Worm (Caenorhabditis elegans) whole organism, L2 larva: Measurements from ENCODE around the gene gln-5.

Source experiments
- R02D3.7 ChIP-seq: fragments of 150-350 bp; optimal IDR thresholded peaks from 2 replicates; lab custom pipeline; 2014; ENCODE audit warnings: missing biosample characterization, missing genetic modification characterization
- alr-1 ChIP-seq: fragments of 150-350 bp; optimal IDR thresholded peaks from 2 replicates; lab custom pipeline; 2014; ENCODE audit warnings: missing biosample characterization, missing genetic modification characterization
- ama-1 ChIP-seq: fragments of 150-350 bp; optimal IDR thresholded peaks from 2 replicates; lab custom pipeline; 2018; ENCODE audit warnings: inconsistent platforms
- blmp-1 ChIP-seq: sonication (generic microtip); optimal IDR thresholded peaks from 2 replicates; lab custom pipeline; 2017; ENCODE audit warnings: missing genetic modification characterization, mild to moderate bottlenecking, missing compliant biosample characterization, antibody characterized with exemption, moderate library complexity; ENCODE audit not compliant: insufficient read depth
- ceh-16 ChIP-seq: fragments of 150-350 bp; optimal IDR thresholded peaks from 2 replicates; lab custom pipeline; 2014; ENCODE audit warnings: missing biosample characterization, missing genetic modification characterization
- ceh-82 ChIP-seq: fragments of 150-350 bp; optimal IDR thresholded peaks from 2 replicates; lab custom pipeline; 2014; ENCODE audit warnings: missing biosample characterization, missing genetic modification characterization
- dmd-4 ChIP-seq: sonication (generic microtip); optimal IDR thresholded peaks from 2 replicates; lab custom pipeline; 2017; ENCODE audit warnings: missing biosample characterization, missing genetic modification characterization
- egl-27 ChIP-seq: sonication (generic microtip); optimal IDR thresholded peaks from 3 replicates; lab custom pipeline; 2017; ENCODE audit warnings: missing biosample characterization, missing genetic modification reagents, missing genetic modification characterization
- elt-1 ChIP-seq: fragments of 150-350 bp; optimal IDR thresholded peaks from 2 replicates; lab custom pipeline; 2014; ENCODE audit warnings: missing biosample characterization, missing genetic modification characterization
- elt-3 ChIP-seq: sonication (generic microtip); optimal IDR thresholded peaks from 2 replicates; lab custom pipeline; 2017; ENCODE audit warnings: missing biosample characterization, missing genetic modification characterization
- fos-1 ChIP-seq: fragments of 150-350 bp; optimal IDR thresholded peaks from 2 replicates; lab custom pipeline; 2014; ENCODE audit warnings: missing biosample characterization, missing genetic modification characterization
- gmeb-1 ChIP-seq: fragments of 150-350 bp; optimal IDR thresholded peaks from 2 replicates; lab custom pipeline; 2014; ENCODE audit warnings: missing biosample characterization, missing genetic modification characterization
- lin-13 ChIP-seq: fragments of 150-350 bp; optimal IDR thresholded peaks from 2 replicates; lab custom pipeline; 2014; ENCODE audit warnings: missing biosample characterization, missing genetic modification reagents, missing genetic modification characterization
- lin-39 ChIP-seq: fragments of 150-350 bp; optimal IDR thresholded peaks from 2 replicates; lab custom pipeline; 2014; ENCODE audit warnings: missing biosample characterization, missing genetic modification reagents, missing genetic modification characterization
- lsy-2 ChIP-seq, 2 experiments: fragments of 150-350 bp in 1 of 2; sonication (generic microtip) in 1 of 2; optimal IDR thresholded peaks; 2 replicates each; lab custom pipeline; 2014 to 2017; ENCODE audit warnings: missing biosample characterization in 2 of 2, missing genetic modification characterization in 2 of 2
- mdl-1 ChIP-seq, 2 experiments: fragments of 150-350 bp in 1 of 2; sonication (generic microtip) in 1 of 2; optimal IDR thresholded peaks; 2 replicates each; lab custom pipeline; 2017; ENCODE audit warnings: missing biosample characterization in 2 of 2, missing genetic modification characterization in 2 of 2
- nhr-12 ChIP-seq: fragments of 150-350 bp; optimal IDR thresholded peaks from 2 replicates; lab custom pipeline; 2014; ENCODE audit warnings: missing biosample characterization, missing genetic modification characterization
- nhr-21 ChIP-seq: fragments of 150-350 bp; optimal IDR thresholded peaks from 2 replicates; lab custom pipeline; 2014; ENCODE audit warnings: missing biosample characterization, missing genetic modification characterization
- nhr-23 ChIP-seq: fragments of 150-350 bp; optimal IDR thresholded peaks from 2 replicates; lab custom pipeline; 2014; ENCODE audit warnings: missing biosample characterization, missing genetic modification reagents, missing genetic modification characterization
- nhr-237 ChIP-seq: fragments of 150-350 bp; optimal IDR thresholded peaks from 2 replicates; lab custom pipeline; 2014; ENCODE audit warnings: missing biosample characterization, missing genetic modification characterization
- nhr-25 ChIP-seq: fragments of 150-350 bp; sonication (generic microtip); optimal IDR thresholded peaks from 3 replicates; lab custom pipeline; 2014; ENCODE audit warnings: missing biosample characterization, missing genetic modification characterization
- nhr-6 ChIP-seq: fragments of 150-350 bp; optimal IDR thresholded peaks from 2 replicates; lab custom pipeline; 2014; ENCODE audit warnings: missing biosample characterization, missing genetic modification characterization
- nhr-77 ChIP-seq: fragments of 150-350 bp; optimal IDR thresholded peaks from 2 replicates; lab custom pipeline; 2014; ENCODE audit warnings: missing biosample characterization, missing genetic modification characterization
- peb-1 ChIP-seq: fragments of 150-350 bp; optimal IDR thresholded peaks from 2 replicates; lab custom pipeline; 2014; ENCODE audit warnings: missing biosample characterization, missing genetic modification characterization
- sem-4 ChIP-seq: fragments of 150-350 bp; optimal IDR thresholded peaks from 2 replicates; lab custom pipeline; 2014; ENCODE audit warnings: missing biosample characterization, missing genetic modification reagents, missing genetic modification characterization
- skn-1 ChIP-seq: sonication (generic microtip); optimal IDR thresholded peaks from 2 replicates; lab custom pipeline; 2017; ENCODE audit warnings: missing biosample characterization, missing genetic modification characterization
- sma-3 ChIP-seq: sonication (generic microtip); optimal IDR thresholded peaks from 2 replicates; lab custom pipeline; 2016; ENCODE audit warnings: missing genetic modification reagents, missing genetic modification characterization, missing compliant biosample characterization
- sma-9 ChIP-seq, 2 experiments: fragments of 150-350 bp in 1 of 2; sonication (generic microtip) in 1 of 2; optimal IDR thresholded peaks; 2 replicates each; lab custom pipeline; 2014 to 2016; ENCODE audit warnings: missing genetic modification characterization in 2 of 2, mild to moderate bottlenecking in 1 of 2, missing biosample characterization in 1 of 2, missing compliant biosample characterization in 1 of 2, missing genetic modification reagents in 1 of 2, moderate library complexity in 1 of 2
- snpc-4 ChIP-seq: fragments of 150-350 bp; optimal IDR thresholded peaks from 2 replicates; lab custom pipeline; 2014; ENCODE audit warnings: missing biosample characterization, missing genetic modification characterization
- unc-55 ChIP-seq: fragments of 150-350 bp; sonication (generic microtip); optimal IDR thresholded peaks from 3 replicates; lab custom pipeline; 2014; ENCODE audit warnings: missing biosample characterization, missing genetic modification reagents, missing genetic modification characterization
- zag-1 ChIP-seq: fragments of 150-350 bp; optimal IDR thresholded peaks from 2 replicates; lab custom pipeline; 2014; ENCODE audit warnings: missing biosample characterization, missing genetic modification characterization
- ztf-1 ChIP-seq: fragments of 200-800 bp; sonication (Bioruptor generic); conservative IDR thresholded peaks from 2 replicates; pipeline ENCODE4 v1.3.6; 2022; ENCODE audit warnings: missing genetic modification characterization, missing compliant biosample characterization
- ztf-11 ChIP-seq: sonication (generic microtip); optimal IDR thresholded peaks from 2 replicates; lab custom pipeline; 2017; ENCODE audit warnings: missing biosample characterization, missing genetic modification characterization
- ztf-4 ChIP-seq: fragments of 150-350 bp; optimal IDR thresholded peaks from 2 replicates; lab custom pipeline; 2014; ENCODE audit warnings: missing biosample characterization, missing genetic modification characterization

The gln-5 gene

DNA sequence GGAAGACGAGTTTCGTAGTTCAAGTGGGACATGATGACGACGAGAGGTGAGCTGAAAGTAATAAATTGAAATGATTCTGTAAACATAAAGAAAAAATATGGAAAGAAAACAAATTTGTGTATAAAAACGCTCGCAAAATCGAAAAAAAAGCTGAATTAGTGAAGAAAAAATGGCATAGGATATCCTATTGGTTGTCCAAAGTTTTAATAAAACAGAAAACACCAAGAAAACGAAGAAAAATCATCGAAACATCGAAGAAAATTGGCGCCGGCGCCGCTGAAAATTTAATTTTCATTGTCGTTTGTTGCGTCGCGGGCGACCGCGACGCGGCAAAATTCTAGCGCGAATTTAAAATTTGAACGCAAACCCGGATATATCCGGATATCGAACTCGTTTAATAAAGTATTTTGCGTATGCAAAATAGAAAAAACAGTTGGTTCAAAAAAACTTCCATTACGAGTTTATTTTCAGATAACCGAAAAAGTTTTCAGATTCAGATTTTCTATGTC, at the start of gene gln-5:
TSS of gene gln-5 (minus strand) at position 51 of the 509 bp plus-strand sequence.
- TF ChIP-seq blmp-1 (tag; lab: Kevin White, UChicago) (no peak), lsy-2 (tag; optimal IDR thresholded peaks at IDR 0.05; lab: Kevin White, UChicago) (no peak), nhr-6 (tag; lab: Kevin White, UChicago) (no peak), ztf-4 (tag; lab: Kevin White, UChicago) (no peak), ceh-82 (tag; lab: Kevin White, UChicago) (no peak), peb-1 (tag; lab: Kevin White, UChicago) (no peak), sem-4 (tag; lab: Kevin White, UChicago) (no peak)
- TF ChIP-seq, all 48 proteins: peak for 0

DNA sequence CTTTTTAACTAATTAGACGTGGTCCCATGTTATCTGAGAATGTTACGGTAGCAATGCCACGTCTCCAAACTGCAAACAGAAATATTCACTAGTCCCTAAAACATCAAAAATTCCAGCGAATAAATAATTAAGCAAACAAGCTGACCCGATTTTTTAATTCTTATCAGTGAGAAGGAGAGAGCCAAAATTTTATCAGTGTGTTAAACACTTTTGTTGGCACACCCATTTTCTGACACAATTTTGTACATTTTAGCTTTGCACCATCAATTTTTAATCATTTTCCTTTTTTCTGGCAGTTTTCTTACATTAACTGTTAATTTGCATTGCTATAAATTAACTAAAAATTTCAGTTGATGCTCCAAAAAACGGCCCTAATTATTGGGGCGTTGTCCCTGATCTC, 47.0 kb upstream of the gln-5 start, which contains the start of gene C49C3.4:
TSS of gene C49C3.4 (plus strand) at position 351 of the 400 bp plus-strand sequence.
- TF ChIP-seq fos-1 (tag; lab: Kevin White, UChicago) (peak; percentile 76), nhr-237 (no peak), zag-1 (tag; lab: Kevin White, UChicago) (no peak)

DNA sequence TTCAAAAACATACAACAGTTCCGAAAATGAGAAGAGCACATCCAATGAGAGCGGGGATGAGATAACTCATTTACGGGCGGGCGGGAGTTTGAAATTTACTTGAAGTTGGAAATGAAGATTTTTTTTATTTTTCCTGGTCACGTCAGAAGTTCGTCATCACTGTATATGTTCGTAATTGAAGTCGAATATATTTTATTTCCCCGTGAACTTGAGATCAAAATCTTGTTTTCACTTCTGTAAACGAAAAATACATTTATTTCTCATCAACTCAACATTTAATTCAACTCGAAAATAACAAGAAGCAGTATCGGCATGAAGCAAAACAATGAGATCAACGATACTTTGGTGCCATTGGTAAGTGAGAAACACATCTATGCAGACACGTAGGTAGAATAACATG, 42.9 kb upstream of the gln-5 start, which contains the start of gene C49C3.20:
TSS of gene C49C3.20 (minus strand) at position 101 of the 400 bp plus-strand sequence.
- TF ChIP-seq lin-13 (GFP tag; lab: Kevin White, UChicago) (no peak), sma-9 (GFP tag; optimal IDR thresholded peaks at IDR 0.05; lab: Kevin White, UChicago) (no peak), sma-9 (tag; optimal IDR thresholded peaks at IDR 0.05; lab: Kevin White, UChicago) (no peak), peb-1 (tag; lab: Kevin White, UChicago) (no peak), mdl-1 (tag; optimal IDR thresholded peaks at IDR 0.05; lab: Kevin White, UChicago) (no peak), nhr-21 (no peak), nhr-77 (tag; lab: Kevin White, UChicago) (no peak), R02D3.7 (tag; lab: Kevin White, UChicago) (no peak), sem-4 (tag; lab: Kevin White, UChicago) (no peak), ceh-82 (tag; lab: Kevin White, UChicago) (no peak), ceh-16 (tag; lab: Kevin White, UChicago) (no peak), ama-1 (lab: Kevin White, UChicago) (no peak), elt-3 (tag; lab: Kevin White, UChicago) (no peak), egl-27 (tag; lab: Kevin White, UChicago) (no peak), blmp-1 (tag; lab: Kevin White, UChicago) (no peak), ztf-4 (tag; lab: Kevin White, UChicago) (no peak), elt-1 (no peak), sma-3 (no peak), skn-1 (tag; lab: Kevin White, UChicago) (no peak)

DNA sequence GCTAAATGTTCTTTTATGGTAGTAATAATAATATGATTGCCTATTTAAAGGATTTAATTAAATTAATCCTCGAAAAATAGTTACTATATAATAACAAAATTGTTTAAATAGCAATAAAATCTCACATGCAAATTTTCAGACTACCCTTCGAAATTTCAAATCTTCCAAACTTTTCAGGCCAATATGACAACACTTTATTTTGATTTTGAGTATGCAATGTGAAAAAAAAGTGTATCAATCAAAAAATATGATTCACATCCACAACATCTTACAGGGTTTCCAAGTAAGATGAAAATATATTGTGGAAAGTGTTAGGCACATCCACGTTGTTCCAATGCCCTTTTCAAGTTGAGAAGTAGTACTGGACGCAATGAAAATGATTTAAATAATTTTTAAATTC, 38.4 kb upstream of the gln-5 start, which contains the start of gene snf-9:
TSS of gene snf-9 (plus strand) at position 301 of the 400 bp plus-strand sequence.
- TF ChIP-seq dmd-4 (no peak), nhr-77 (tag; lab: Kevin White, UChicago) (no peak), R02D3.7 (tag; lab: Kevin White, UChicago) (no peak), lin-39 (tag; lab: Kevin White, UChicago) (no peak), alr-1 (tag; lab: Kevin White, UChicago) (no peak), gmeb-1 (tag; lab: Kevin White, UChicago) (no peak), mdl-1 (tag; optimal IDR thresholded peaks at IDR 0.05; lab: Kevin White, UChicago) (no peak), ztf-4 (tag; lab: Kevin White, UChicago) (no peak), ztf-1 (GFP tag; lab: Robert Waterston, UW) (no peak), nhr-23 (no peak), snpc-4 (tag; lab: Kevin White, UChicago) (no peak), egl-27 (tag; lab: Kevin White, UChicago) (no peak), skn-1 (tag; lab: Kevin White, UChicago) (no peak), nhr-21 (no peak), ztf-11 (tag; lab: Kevin White, UChicago) (no peak), nhr-12 (tag; lab: Kevin White, UChicago) (no peak), unc-55 (GFP tag; lab: Kevin White, UChicago) (no peak), nhr-25 (no peak)
